Fruit fly (Drosophila melanogaster) whole organism, prepupa: Measurements from ENCODE around the gene Cpr65Av.

ENCODE experiments used
- Blimp-1 ChIP-seq: fragments of 200-800 bp; sonication (Bioruptor generic); optimal IDR thresholded peaks from 3 replicates; lab custom pipeline; 2017; ENCODE audit warnings: missing biosample characterization, missing genetic modification characterization, mild to moderate bottlenecking, moderate library complexity, missing genetic modification reagents
- CG11902 ChIP-seq: fragments of 200-800 bp; sonication (Bioruptor generic); optimal IDR thresholded peaks from 3 replicates; lab custom pipeline; 2016; ENCODE audit warnings: missing biosample characterization, missing genetic modification characterization
- CG1621 ChIP-seq: fragments of 200-800 bp; sonication (Bioruptor generic); optimal IDR thresholded peaks from 3 replicates; lab custom pipeline; 2018; ENCODE audit warnings: missing biosample characterization, mild to moderate bottlenecking, missing genetic modification characterization
- CG16779 ChIP-seq: fragments of 200-800 bp; sonication (Bioruptor generic); optimal IDR thresholded peaks from 3 replicates; lab custom pipeline; 2017; ENCODE audit warnings: missing biosample characterization, mild to moderate bottlenecking, missing genetic modification characterization
- CG3032 ChIP-seq: fragments of 200-800 bp; optimal IDR thresholded peaks from 2 replicates; lab custom pipeline; 2019; ENCODE audit warnings: missing biosample characterization, mild to moderate bottlenecking, missing genetic modification characterization, moderate library complexity
- CG31627 ChIP-seq: fragments of 200-800 bp; sonication (Bioruptor generic); optimal IDR thresholded peaks from 3 replicates; lab custom pipeline; 2016; ENCODE audit warnings: missing biosample characterization, missing genetic modification characterization
- CG32006 ChIP-seq: fragments of 200-800 bp; sonication (Bioruptor generic); optimal IDR thresholded peaks from 3 replicates; lab custom pipeline; 2017; ENCODE audit warnings: missing biosample characterization, mild to moderate bottlenecking, missing genetic modification characterization
- CG3919 ChIP-seq: fragments of 200-800 bp; sonication (Bioruptor generic); optimal IDR thresholded peaks from 3 replicates; lab custom pipeline; 2016; ENCODE audit warnings: missing biosample characterization, missing genetic modification characterization
- CG4318 ChIP-seq: fragments of 200-800 bp; sonication (Bioruptor generic); optimal IDR thresholded peaks from 3 replicates; lab custom pipeline; 2017; ENCODE audit warnings: missing biosample characterization, mild to moderate bottlenecking, missing genetic modification characterization
- CG6163 ChIP-seq: fragments of 200-800 bp; sonication (Bioruptor generic); IDR thresholded peaks from 3 replicates; pipeline ENCODE4 v1.3.6; 2022; ENCODE audit warnings: missing biosample characterization, missing genetic modification characterization
- CG6792 ChIP-seq: fragments of 200-800 bp; sonication (Bioruptor generic); optimal IDR thresholded peaks from 3 replicates; lab custom pipeline; 2016; ENCODE audit warnings: missing biosample characterization, missing genetic modification characterization
- CG6808 ChIP-seq: fragments of 200-800 bp; sonication (Bioruptor generic); optimal IDR thresholded peaks from 3 replicates; lab custom pipeline; 2017; ENCODE audit warnings: missing biosample characterization, missing genetic modification characterization, mild to moderate bottlenecking, moderate library complexity, missing genetic modification reagents
- CG6854 ChIP-seq: fragments of 200-800 bp; sonication (Bioruptor generic); optimal IDR thresholded peaks from 2 replicates; lab custom pipeline; 2017; ENCODE audit warnings: missing biosample characterization, mild to moderate bottlenecking, missing genetic modification characterization
- CG8119 ChIP-seq: fragments of 200-800 bp; sonication (Bioruptor generic); IDR thresholded peaks from 3 replicates; pipeline ENCODE4 v1.3.6; 2022; ENCODE audit warnings: missing biosample characterization, missing genetic modification characterization
- CG8319 ChIP-seq: fragments of 200-800 bp; sonication (Bioruptor generic); optimal IDR thresholded peaks from 3 replicates; lab custom pipeline; 2016; ENCODE audit warnings: missing biosample characterization, missing genetic modification characterization
- CG8632 ChIP-seq: fragments of 200-800 bp; sonication (Bioruptor generic); optimal IDR thresholded peaks from 3 replicates; lab custom pipeline; 2016; ENCODE audit warnings: missing biosample characterization, missing genetic modification characterization
- CG9139 ChIP-seq: fragments of 200-800 bp; sonication (Bioruptor generic); optimal IDR thresholded peaks from 3 replicates; lab custom pipeline; 2017; ENCODE audit warnings: missing biosample characterization, mild to moderate bottlenecking, missing genetic modification characterization
- Eip75B ChIP-seq: fragments of 200-800 bp; sonication (Bioruptor generic); optimal IDR thresholded peaks from 3 replicates; lab custom pipeline; 2016; ENCODE audit warnings: missing biosample characterization, missing genetic modification characterization
- Ets96B ChIP-seq: fragments of 200-800 bp; optimal IDR thresholded peaks from 2 replicates; lab custom pipeline; 2019; ENCODE audit warnings: missing biosample characterization, mild to moderate bottlenecking, missing genetic modification characterization, moderate library complexity
- Gug ChIP-seq: fragments of 200-800 bp; sonication (Bioruptor generic); IDR thresholded peaks from 2 replicates; pipeline ENCODE4 v1.3.6; 2022; ENCODE audit warnings: missing biosample characterization, missing genetic modification characterization
- Hr39 ChIP-seq: fragments of 200-800 bp; sonication (Bioruptor generic); optimal IDR thresholded peaks from 2 replicates; lab custom pipeline; 2016; ENCODE audit warnings: missing biosample characterization, missing genetic modification characterization
- OdsH ChIP-seq: fragments of 200-800 bp; sonication (Bioruptor generic); optimal IDR thresholded peaks from 3 replicates; lab custom pipeline; 2016; ENCODE audit warnings: missing biosample characterization, missing genetic modification characterization
- Smox ChIP-seq: fragments of 200-800 bp; sonication (Bioruptor generic); optimal IDR thresholded peaks from 3 replicates; lab custom pipeline; 2016; ENCODE audit warnings: missing biosample characterization, missing genetic modification characterization
- Sox15 ChIP-seq: fragments of 200-800 bp; sonication (Bioruptor generic); optimal IDR thresholded peaks from 3 replicates; lab custom pipeline; 2016; ENCODE audit warnings: missing biosample characterization, missing genetic modification characterization
- achi ChIP-seq: fragments of 200-800 bp; sonication (Bioruptor generic); optimal IDR thresholded peaks from 3 replicates; lab custom pipeline; 2016; ENCODE audit warnings: missing biosample characterization, missing genetic modification characterization
- acj6 ChIP-seq: fragments of 200-800 bp; sonication (Bioruptor generic); optimal IDR thresholded peaks from 3 replicates; lab custom pipeline; 2016; ENCODE audit warnings: missing biosample characterization, missing genetic modification characterization
- cyc ChIP-seq: fragments of 200-800 bp; sonication (Bioruptor generic); optimal IDR thresholded peaks from 3 replicates; lab custom pipeline; 2016; ENCODE audit warnings: missing biosample characterization, missing genetic modification characterization
- dac ChIP-seq: fragments of 200-800 bp; sonication (Bioruptor generic); optimal IDR thresholded peaks from 2 replicates; lab custom pipeline; 2017; ENCODE audit warnings: missing biosample characterization, mild to moderate bottlenecking, missing genetic modification characterization
- dsx ChIP-seq: fragments of 200-800 bp; optimal IDR thresholded peaks from 3 replicates; lab custom pipeline; 2019; ENCODE audit warnings: missing biosample characterization, mild to moderate bottlenecking, missing genetic modification characterization, moderate library complexity; ENCODE audit not compliant: poor library complexity, severe bottlenecking
- eg ChIP-seq: fragments of 200-800 bp; sonication (Bioruptor generic); IDR thresholded peaks from 3 replicates; pipeline ENCODE4 v1.3.6; 2022; ENCODE audit warnings: missing biosample characterization, missing genetic modification characterization
- esn ChIP-seq: fragments of 200-800 bp; sonication (Bioruptor generic); optimal IDR thresholded peaks from 2 replicates; lab custom pipeline; 2016; ENCODE audit warnings: missing biosample characterization, mild to moderate bottlenecking, missing genetic modification characterization, moderate library complexity
- fd59A ChIP-seq: fragments of 200-800 bp; sonication (Bioruptor generic); optimal IDR thresholded peaks from 2 replicates; lab custom pipeline; 2017; ENCODE audit warnings: missing biosample characterization, mild to moderate bottlenecking, missing genetic modification characterization, missing genetic modification reagents
- fd85E ChIP-seq: fragments of 200-800 bp; sonication (Bioruptor generic); optimal IDR thresholded peaks from 3 replicates; lab custom pipeline; 2016; ENCODE audit warnings: missing biosample characterization, missing genetic modification characterization
- fkh ChIP-seq: fragments of 200-800 bp; sonication (Bioruptor generic); optimal IDR thresholded peaks from 3 replicates; lab custom pipeline; 2017; ENCODE audit warnings: missing biosample characterization, mild to moderate bottlenecking, missing genetic modification characterization, moderate library complexity
- lz ChIP-seq: fragments of 200-800 bp; sonication (Bioruptor generic); optimal IDR thresholded peaks from 3 replicates; lab custom pipeline; 2016; ENCODE audit warnings: missing biosample characterization, missing genetic modification characterization
- pdm3 ChIP-seq: fragments of 200-800 bp; sonication (Bioruptor generic); optimal IDR thresholded peaks from 3 replicates; lab custom pipeline; 2016; ENCODE audit warnings: missing biosample characterization, missing genetic modification characterization
- salr ChIP-seq, 2 experiments: fragments of 200-800 bp; sonication (Bioruptor generic); optimal IDR thresholded peaks; 3 replicates each; lab custom pipeline; 2016 to 2018; ENCODE audit warnings: missing biosample characterization in 2 of 2, missing genetic modification characterization in 2 of 2, mild to moderate bottlenecking in 1 of 2
- spab ChIP-seq: fragments of 200-800 bp; sonication (Bioruptor generic); optimal IDR thresholded peaks from 2 replicates; lab custom pipeline; 2017; ENCODE audit warnings: missing biosample characterization, mild to moderate bottlenecking, missing genetic modification characterization, missing genetic modification reagents
- ss ChIP-seq, 2 experiments: fragments of 200-800 bp; sonication (Bioruptor generic); optimal IDR thresholded peaks; 2 replicates in 1 of 2; 3 replicates in 1 of 2; lab custom pipeline; 2017 to 2018; ENCODE audit warnings: mild to moderate bottlenecking in 2 of 2, missing biosample characterization in 2 of 2, missing genetic modification characterization in 2 of 2, moderate library complexity in 1 of 2
- topi ChIP-seq: fragments of 200-800 bp; sonication (Bioruptor generic); optimal IDR thresholded peaks from 3 replicates; lab custom pipeline; 2016; ENCODE audit warnings: missing biosample characterization, missing genetic modification characterization

The Cpr65Av gene

dm6 chr3L:6184884-6185438 is 45.2 kb upstream of the Cpr65Av start, which contains the start of the genes D19B and CG43293 (continued):
- TF ChIP-seq CG9139 (GFP tag; lab: Kevin White, UChicago) = peak; percentile 69
- TF ChIP-seq dac = peak; percentile 85
- TF ChIP-seq esn (GFP tag; lab: Kevin White, UChicago) = peak; percentile 90
- TF ChIP-seq topi (GFP tag; lab: Kevin White, UChicago) = peak; percentile 83
- peak; percentile 91 for TF ChIP-seq CG6163
- peak; percentile 81 for TF ChIP-seq spab (GFP tag; lab: Kevin White, UChicago)
- peak; percentile 65 for TF ChIP-seq CG6854
- TF ChIP-seq CG32006 = peak; percentile 87
- peak; percentile 71 for TF ChIP-seq CG4318 (GFP tag; lab: Kevin White, UChicago)
- peak; percentile 91 for TF ChIP-seq CG8119 (GFP tag; lab: Robert Waterston, UW)
- TF ChIP-seq CG3032 (tag; lab: Kevin White, UChicago) = peak; percentile 81
- TF ChIP-seq ss (GFP tag; optimal IDR thresholded peaks at IDR 0.05; lab: Kevin White, UChicago) = no peak
- TF ChIP-seq Blimp-1 (GFP tag; lab: Kevin White, UChicago) = no peak
- TF ChIP-seq Ets96B (tag; lab: Kevin White, UChicago) = peak; percentile 83
- peak; percentile 93 for TF ChIP-seq CG3919 (GFP tag; lab: Kevin White, UChicago)
- TF ChIP-seq fd85E = peak; percentile 51
- TF ChIP-seq Eip75B = peak; percentile 88
- peak; percentile 84 for TF ChIP-seq cyc (GFP tag; lab: Kevin White, UChicago)
- peak; percentile 81 for TF ChIP-seq CG16779 (tag; lab: Kevin White, UChicago)
- TF ChIP-seq, all 60 proteins: peak for 56

dm6 chr3L:6181776-6182175 is 42.0 kb upstream of the Cpr65Av start, which contains the start of gene CG10274:
TSS of gene CG10274 (minus strand) at chr3L:6181829.
- TF ChIP-seq Hr39 (GFP tag; lab: Kevin White, UChicago) (peak; percentile 82), fkh (peak; percentile 98), CG6163 (peak; percentile 42; the same call in 2 of the 3 replicates), Gug (peak; percentile 43; the same call in 1 of the 2 replicates), CG11902 (GFP tag; lab: Kevin White, UChicago) (peak; percentile 63), fd59A (GFP tag; lab: Kevin White, UChicago) (peak; percentile 34), CG6808 (no peak), eg (GFP tag; lab: Robert Waterston, UW) (peak; percentile 36; the same call in 1 of the 3 replicates), salr (GFP tag; optimal IDR thresholded peaks at IDR 0.05; lab: Kevin White, UChicago) (peak in 1 of 2 experiments; percentile 22), Sox15 (peak; percentile 74), lz (GFP tag; lab: Kevin White, UChicago) (peak; percentile 77), CG3032 (tag; lab: Kevin White, UChicago) (peak; percentile 78), CG31627 (GFP tag; lab: Kevin White, UChicago) (peak; percentile 82), CG1621 (peak; percentile 33), ss (GFP tag; optimal IDR thresholded peaks at IDR 0.05; lab: Kevin White, UChicago) (no peak), Ets96B (tag; lab: Kevin White, UChicago) (peak; percentile 64), CG8319 (GFP tag; lab: Kevin White, UChicago) (peak; percentile 52), Smox (GFP tag; lab: Kevin White, UChicago) (no peak), esn (GFP tag; lab: Kevin White, UChicago) (peak; percentile 79), CG6792 (GFP tag; lab: Kevin White, UChicago) (peak; percentile 46), pdm3 (GFP tag; lab: Kevin White, UChicago) (no peak), cyc (GFP tag; lab: Kevin White, UChicago) (peak; percentile 71), dsx (GFP tag; lab: Kevin White, UChicago) (no peak)
- TF ChIP-seq, all 60 proteins: peak for 18

- TF ChIP-seq dac (no peak), OdsH (GFP tag; lab: Kevin White, UChicago) (no peak), esn (GFP tag; lab: Kevin White, UChicago) (peak; percentile 53), Sox15 (peak; percentile 18), achi (GFP tag; lab: Kevin White, UChicago) (no peak), Gug (peak; percentile 14; the same call in 1 of the 2 replicates), CG3032 (tag; lab: Kevin White, UChicago) (peak; percentile 57), acj6 (GFP tag; lab: Kevin White, UChicago) (no peak), CG31627 (GFP tag; lab: Kevin White, UChicago) (no peak), CG8632 (GFP tag; lab: Kevin White, UChicago) (no peak)
- TF ChIP-seq, all 60 proteins: peak for 4
Measured at dm6 chr3L:6173826-6174255, 34.1 kb upstream of the Cpr65Av start, which contains the start of the genes fmt and CG7376. TSS of gene fmt (minus strand) at chr3L:6173880. TSS of gene CG7376 (plus strand) at chr3L:6174248.
